Worm (Caenorhabditis elegans) whole organism, late embryonic: Measurements from ENCODE around the gene glp-1.

Experiments
- Y22D7AL.16 ChIP-seq: sonication (generic microtip); optimal IDR thresholded peaks from 2 replicates; lab custom pipeline; 2016; ENCODE audit warnings: missing genetic modification characterization, missing compliant biosample characterization
- ama-1 ChIP-seq: fragments of 150-350 bp; optimal IDR thresholded peaks from 2 replicates; lab custom pipeline; 2014
- ceh-22 ChIP-seq: sonication (generic microtip); optimal IDR thresholded peaks from 2 replicates; lab custom pipeline; 2017; ENCODE audit warnings: missing biosample characterization, missing genetic modification characterization
- ceh-30 ChIP-seq: fragments of 150-350 bp; optimal IDR thresholded peaks from 2 replicates; lab custom pipeline; 2014; ENCODE audit warnings: missing biosample characterization, missing genetic modification characterization
- ceh-34 ChIP-seq: sonication (generic microtip); optimal IDR thresholded peaks from 2 replicates; lab custom pipeline; 2016; ENCODE audit warnings: mild to moderate bottlenecking, missing genetic modification characterization, missing compliant biosample characterization
- fkh-10 ChIP-seq: fragments of 150-350 bp; optimal IDR thresholded peaks from 2 replicates; lab custom pipeline; 2014; ENCODE audit warnings: missing biosample characterization, missing genetic modification reagents, missing genetic modification characterization
- hlh-15 ChIP-seq: sonication (generic microtip); optimal IDR thresholded peaks from 2 replicates; lab custom pipeline; 2016; ENCODE audit warnings: missing genetic modification characterization, missing compliant biosample characterization
- hlh-30 ChIP-seq: sonication (generic microtip); optimal IDR thresholded peaks from 2 replicates; lab custom pipeline; 2017; ENCODE audit warnings: antibody characterized with exemption, missing genetic modification characterization, missing compliant biosample characterization; ENCODE audit not compliant: insufficient read depth
- nfya-1 ChIP-seq: sonication (generic microtip); optimal IDR thresholded peaks from 2 replicates; lab custom pipeline; 2017; ENCODE audit warnings: missing genetic modification characterization, mild to moderate bottlenecking, missing compliant biosample characterization, antibody characterized with exemption, moderate library complexity
- pax-1 ChIP-seq: fragments of 150-350 bp; optimal IDR thresholded peaks from 2 replicates; lab custom pipeline; 2014; ENCODE audit warnings: missing biosample characterization, missing genetic modification characterization
- pqm-1 ChIP-seq: sonication (generic microtip); optimal IDR thresholded peaks from 2 replicates; lab custom pipeline; 2016; ENCODE audit warnings: missing genetic modification characterization, missing compliant biosample characterization
- pros-1 ChIP-seq: fragments of 150-350 bp; optimal IDR thresholded peaks from 2 replicates; lab custom pipeline; 2014; ENCODE audit warnings: missing biosample characterization, missing genetic modification reagents, missing genetic modification characterization
- unc-55 ChIP-seq: sonication (generic microtip); optimal IDR thresholded peaks from 2 replicates; lab custom pipeline; 2017; ENCODE audit warnings: missing biosample characterization, missing genetic modification reagents, missing genetic modification characterization
- ztf-16 ChIP-seq: sonication (generic microtip); optimal IDR thresholded peaks from 2 replicates; lab custom pipeline; 2017; ENCODE audit warnings: missing genetic modification characterization, missing compliant biosample characterization

DNA sequence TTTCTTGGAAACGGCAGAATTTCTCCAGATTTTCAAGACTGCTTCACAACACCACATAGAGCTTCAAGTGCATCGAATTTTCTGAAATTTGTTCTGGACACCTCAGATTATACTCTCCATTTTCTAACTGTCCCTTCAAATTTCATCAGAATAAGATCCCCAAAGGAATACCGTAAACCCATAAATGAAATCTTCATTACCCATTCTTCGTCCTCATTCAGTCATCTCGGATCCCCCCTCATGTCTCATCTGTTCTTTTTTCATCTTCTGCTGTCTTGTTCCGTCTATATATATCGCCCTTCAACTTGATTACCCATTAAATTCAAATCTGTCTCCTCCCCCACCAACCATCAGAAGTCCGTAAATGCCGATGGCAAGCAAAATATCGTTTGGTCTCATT is 22.0 kb downstream of the glp-1 start:
- no peak for TF ChIP-seq hlh-30 (tag; lab: Kevin White, UChicago)
- TF ChIP-seq ceh-30 (tag; lab: Kevin White, UChicago) = no peak
- no peak for TF ChIP-seq pqm-1 (tag; lab: Kevin White, UChicago)
- TF ChIP-seq fkh-10 = no peak
- TF ChIP-seq unc-55 (GFP tag; lab: Kevin White, UChicago) = no peak
- no peak for TF ChIP-seq nfya-1
- TF ChIP-seq Y22D7AL.16 = no peak
- no peak for TF ChIP-seq pax-1
- no peak for TF ChIP-seq pros-1 (tag; lab: Kevin White, UChicago)
- no peak for TF ChIP-seq ceh-34 (tag; lab: Kevin White, UChicago)
- TF ChIP-seq hlh-15 (tag; lab: Kevin White, UChicago) = no peak
- no peak for TF ChIP-seq ama-1 (lab: Kevin White, UChicago)
- TF ChIP-seq ceh-22 (tag; lab: Kevin White, UChicago) = no peak
- no peak for TF ChIP-seq ztf-16 (tag; lab: Kevin White, UChicago)
